Fruit fly (Drosophila melanogaster): ENCODE data around the gene Ptp36E.
A peak's percentile ranks its signal among the peaks of the same experiment; 100 is the strongest.

The Ptp36E gene

dm6 chr2L:18184648-18185243, at the start of gene Ptp36E:
TSS of gene Ptp36E (minus strand) at chr2L:18185007.
- TF ChIP-seq CTCF (optimal IDR thresholded peaks at IDR 0.05) (no peak), CG8478 (optimal IDR thresholded peaks at IDR 0.05) (no peak)

dm6 chr2L:18209137-18209536, 24.3 kb upstream of the Ptp36E start, which contains the start of gene CG31802:
TSS of gene CG31802 (minus strand) at chr2L:18209237.
- no peak for TF ChIP-seq CTCF (optimal IDR thresholded peaks at IDR 0.05)
- TF ChIP-seq CG8478 (optimal IDR thresholded peaks at IDR 0.05), result no peak

- TF ChIP-seq CTCF (optimal IDR thresholded peaks at IDR 0.05), result no peak
- TF ChIP-seq CG8478 (optimal IDR thresholded peaks at IDR 0.05), result no peak
Measured at dm6 chr2L:18202811-18203210, 18.0 kb upstream of the Ptp36E start.

dm6 chr2L:18186695-18187094, 1.9 kb upstream of the Ptp36E start:
- TF ChIP-seq CG8478 (optimal IDR thresholded peaks at IDR 0.05), result no peak
- no peak for TF ChIP-seq CTCF (optimal IDR thresholded peaks at IDR 0.05)

- TF ChIP-seq CTCF (optimal IDR thresholded peaks at IDR 0.05), result no peak
- no peak for TF ChIP-seq CG8478 (optimal IDR thresholded peaks at IDR 0.05)
Measured at dm6 chr2L:18159172-18159571, 25.6 kb downstream of the Ptp36E start, which contains the start of gene JMJD4. TSS of gene JMJD4 (minus strand) at chr2L:18159272.

dm6 chr2L:18158622-18159043, 26.2 kb downstream of the Ptp36E start:
- TF ChIP-seq CTCF (optimal IDR thresholded peaks at IDR 0.05) (peak in 1 of 2 experiments; percentile 10), CG8478 (optimal IDR thresholded peaks at IDR 0.05) (no peak)

- TF ChIP-seq CG8478 (optimal IDR thresholded peaks at IDR 0.05), result no peak
- TF ChIP-seq CTCF (optimal IDR thresholded peaks at IDR 0.05), result no peak
Measured at dm6 chr2L:18155877-18156276, 28.9 kb downstream of the Ptp36E start, which contains the start of gene CG5783. TSS of gene CG5783 (plus strand) at chr2L:18156043.

dm6 chr2L:18154551-18154950, 30.3 kb downstream of the Ptp36E start, which contains the start of gene CG15155:
TSS of gene CG15155 (plus strand) at chr2L:18154851.
- no peak for TF ChIP-seq CG8478 (optimal IDR thresholded peaks at IDR 0.05)
- no peak for TF ChIP-seq CTCF (optimal IDR thresholded peaks at IDR 0.05)

- TF ChIP-seq CG8478 (optimal IDR thresholded peaks at IDR 0.05), result no peak
Measured at dm6 chr2L:18153068-18153467, 31.7 kb downstream of the Ptp36E start, which contains the start of gene CG17681. TSS of gene CG17681 (plus strand) at chr2L:18153123.

- no peak for TF ChIP-seq CG8478 (optimal IDR thresholded peaks at IDR 0.05)
- TF ChIP-seq CTCF (optimal IDR thresholded peaks at IDR 0.05), result peak; percentile 82 to 89
Measured at dm6 chr2L:18152172-18152639, 32.6 kb downstream of the Ptp36E start, which contains the start of gene Socs36E. TSS of gene Socs36E (minus strand) at chr2L:18152417.

- no peak for TF ChIP-seq CTCF (optimal IDR thresholded peaks at IDR 0.05)
- TF ChIP-seq CG8478 (optimal IDR thresholded peaks at IDR 0.05), result no peak
Measured at dm6 chr2L:18151826-18152138, 33.0 kb downstream of the Ptp36E start.

dm6 chr2L:18151134-18151825, 33.5 kb downstream of the Ptp36E start:
- TF ChIP-seq CG8478 (optimal IDR thresholded peaks at IDR 0.05) (no peak), CTCF (optimal IDR thresholded peaks at IDR 0.05) (no peak)

- TF ChIP-seq CG8478 (optimal IDR thresholded peaks at IDR 0.05), result no peak
- TF ChIP-seq CTCF (optimal IDR thresholded peaks at IDR 0.05), result no peak
Measured at dm6 chr2L:18150393-18151133, 34.2 kb downstream of the Ptp36E start.

- TF ChIP-seq CG8478 (optimal IDR thresholded peaks at IDR 0.05), result no peak
- TF ChIP-seq CTCF (optimal IDR thresholded peaks at IDR 0.05), result no peak
Measured at dm6 chr2L:18149903-18150302, 34.9 kb downstream of the Ptp36E start.

dm6 chr2L:18148552-18149219, 36.1 kb downstream of the Ptp36E start:
- TF ChIP-seq CTCF (optimal IDR thresholded peaks at IDR 0.05) (no peak), CG8478 (optimal IDR thresholded peaks at IDR 0.05) (no peak)
